Worm (Caenorhabditis elegans) whole organism, mixed stage, embryonic: ENCODE results near the gene C25G6.3.
A peak's percentile ranks its signal among the peaks of the same experiment; 100 is the strongest.

Source experiments
- bed-3 ChIP-seq: fragments of 200-800 bp; sonication (Bioruptor generic); optimal IDR thresholded peaks from 3 replicates; lab custom pipeline; 2018; ENCODE audit warnings: mild to moderate bottlenecking, missing genetic modification characterization, moderate library complexity, missing compliant biosample characterization
- blmp-1 ChIP-seq: fragments of 150-350 bp; optimal IDR thresholded peaks from 2 replicates; lab custom pipeline; 2014; ENCODE audit warnings: missing biosample characterization, missing genetic modification characterization
- ceh-39 ChIP-seq: fragments of 150-350 bp; optimal IDR thresholded peaks from 2 replicates; lab custom pipeline; 2014; ENCODE audit warnings: missing biosample characterization, missing genetic modification characterization
- ceh-43 ChIP-seq: fragments of 200-800 bp; sonication (Bioruptor generic); optimal IDR thresholded peaks from 2 replicates; lab custom pipeline; 2018; ENCODE audit warnings: mild to moderate bottlenecking, missing genetic modification characterization, moderate library complexity, missing compliant biosample characterization
- ceh-83 ChIP-seq: fragments of 200-800 bp; sonication (Bioruptor generic); optimal IDR thresholded peaks from 2 replicates; lab custom pipeline; 2018; ENCODE audit warnings: mild to moderate bottlenecking, missing genetic modification characterization, missing compliant biosample characterization
- ces-1 ChIP-seq: fragments of 150-350 bp; optimal IDR thresholded peaks from 2 replicates; lab custom pipeline; 2014; ENCODE audit warnings: missing biosample characterization, missing genetic modification reagents, missing genetic modification characterization
- cnd-1 ChIP-seq: fragments of 200-800 bp; sonication (Bioruptor generic); optimal IDR thresholded peaks from 2 replicates; lab custom pipeline; 2018; ENCODE audit warnings: mild to moderate bottlenecking, missing genetic modification characterization, missing compliant biosample characterization
- drap-1 ChIP-seq: fragments of 200-800 bp; sonication (Bioruptor generic); optimal IDR thresholded peaks from 3 replicates; lab custom pipeline; 2018; ENCODE audit warnings: mild to moderate bottlenecking, missing genetic modification characterization, missing compliant biosample characterization
- elt-1 ChIP-seq: sonication (generic microtip); optimal IDR thresholded peaks from 2 replicates; lab custom pipeline; 2017; ENCODE audit warnings: missing genetic modification characterization, mild to moderate bottlenecking, missing compliant biosample characterization, antibody characterized with exemption, moderate library complexity, borderline replicate concordance; ENCODE audit not compliant: insufficient read depth
- elt-3 ChIP-seq: fragments of 150-350 bp; optimal IDR thresholded peaks from 2 replicates; lab custom pipeline; 2014; ENCODE audit warnings: missing biosample characterization, missing genetic modification characterization
- hlh-1 ChIP-seq: fragments of 150-350 bp; optimal IDR thresholded peaks from 2 replicates; lab custom pipeline; 2014; ENCODE audit warnings: missing biosample characterization, missing genetic modification reagents, missing genetic modification characterization
- lin-13 ChIP-seq: fragments of 150-350 bp; optimal IDR thresholded peaks from 2 replicates; lab custom pipeline; 2014; ENCODE audit warnings: missing biosample characterization, missing genetic modification characterization
- lin-32 ChIP-seq: fragments of 200-800 bp; sonication (Bioruptor generic); optimal IDR thresholded peaks from 2 replicates; lab custom pipeline; 2018; ENCODE audit warnings: mild to moderate bottlenecking, missing genetic modification characterization, missing compliant biosample characterization
- mab-5 ChIP-seq: fragments of 150-350 bp; optimal IDR thresholded peaks from 2 replicates; lab custom pipeline; 2014; ENCODE audit warnings: missing biosample characterization, missing genetic modification characterization
- mep-1 ChIP-seq: fragments of 150-350 bp; optimal IDR thresholded peaks from 2 replicates; lab custom pipeline; 2017; ENCODE audit warnings: missing biosample characterization, missing genetic modification reagents, missing genetic modification characterization, inconsistent platforms
- mls-2 ChIP-seq: sonication (generic microtip); optimal IDR thresholded peaks from 2 replicates; lab custom pipeline; 2016; ENCODE audit warnings: mild to moderate bottlenecking, missing genetic modification characterization, moderate library complexity, missing compliant biosample characterization
- nhr-12 ChIP-seq: fragments of 150-350 bp; optimal IDR thresholded peaks from 2 replicates; lab custom pipeline; 2014; ENCODE audit warnings: missing biosample characterization, missing genetic modification characterization
- nhr-2 ChIP-seq: fragments of 150-350 bp; optimal IDR thresholded peaks from 2 replicates; lab custom pipeline; 2014; ENCODE audit warnings: missing biosample characterization, missing genetic modification characterization
- nhr-237 ChIP-seq: fragments of 150-350 bp; optimal IDR thresholded peaks from 2 replicates; lab custom pipeline; 2014; ENCODE audit warnings: missing biosample characterization, missing genetic modification characterization
- nhr-28 ChIP-seq: fragments of 150-350 bp; optimal IDR thresholded peaks from 2 replicates; lab custom pipeline; 2014; ENCODE audit warnings: missing biosample characterization, missing genetic modification characterization
- nhr-76 ChIP-seq: sonication (generic microtip); optimal IDR thresholded peaks from 2 replicates; lab custom pipeline; 2017; ENCODE audit warnings: missing biosample characterization, missing genetic modification characterization
- pha-4 ChIP-seq: fragments of 150-350 bp; optimal IDR thresholded peaks from 2 replicates; lab custom pipeline; 2018; ENCODE audit warnings: missing biosample characterization, missing genetic modification reagents, missing genetic modification characterization
- sem-2 ChIP-seq: fragments of 200-800 bp; sonication (Bioruptor generic); optimal IDR thresholded peaks from 2 replicates; lab custom pipeline; 2018; ENCODE audit warnings: mild to moderate bottlenecking, missing genetic modification characterization, missing compliant biosample characterization
- snpc-4 ChIP-seq: fragments of 150-350 bp; optimal IDR thresholded peaks from 2 replicates; lab custom pipeline; 2014; ENCODE audit warnings: missing biosample characterization, missing genetic modification characterization
- sptf-1 ChIP-seq: sonication (generic microtip); optimal IDR thresholded peaks from 2 replicates; lab custom pipeline; 2017; ENCODE audit warnings: mild to moderate bottlenecking, missing genetic modification characterization, moderate library complexity, missing compliant biosample characterization
- tbx-8 ChIP-seq: fragments of 200-800 bp; sonication (Bioruptor generic); optimal IDR thresholded peaks from 2 replicates; lab custom pipeline; 2018; ENCODE audit warnings: mild to moderate bottlenecking, missing genetic modification characterization, moderate library complexity, missing compliant biosample characterization
- unc-120 ChIP-seq: sonication (generic microtip); optimal IDR thresholded peaks from 2 replicates; lab custom pipeline; 2017; ENCODE audit warnings: missing genetic modification characterization, missing compliant biosample characterization; ENCODE audit not compliant: poor library complexity, severe bottlenecking
- unc-39 ChIP-seq: fragments of 150-350 bp; optimal IDR thresholded peaks from 2 replicates; lab custom pipeline; 2014; ENCODE audit warnings: missing biosample characterization, missing genetic modification characterization
- zip-8 ChIP-seq: fragments of 150-350 bp; optimal IDR thresholded peaks from 2 replicates; lab custom pipeline; 2014; ENCODE audit warnings: missing biosample characterization, missing genetic modification characterization
- ztf-11 ChIP-seq: fragments of 150-350 bp; optimal IDR thresholded peaks from 2 replicates; lab custom pipeline; 2014; ENCODE audit warnings: missing biosample characterization, missing genetic modification characterization

The C25G6.3 gene

DNA sequence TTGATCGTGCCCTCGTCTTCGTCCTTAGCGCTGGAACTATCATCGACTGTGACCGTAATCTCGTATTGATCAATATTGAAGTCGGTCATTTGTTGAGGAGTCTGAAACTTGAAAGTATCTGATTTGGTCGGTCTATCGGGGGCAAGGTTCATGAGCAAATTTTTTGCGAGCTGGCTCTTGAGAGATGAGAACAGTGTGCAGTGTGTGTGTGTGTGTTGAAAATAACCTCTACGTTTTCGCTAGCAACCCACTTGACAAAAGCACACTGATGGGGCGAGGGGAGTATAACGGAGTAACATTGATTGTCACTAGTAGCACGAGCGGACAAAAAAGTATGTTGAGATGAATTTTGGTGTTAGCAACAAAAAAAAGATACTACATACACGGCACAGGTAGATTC is at the start of gene C25G6.3:
Gene C25G6.3, minus strand, starts transcription at position 101 of the 400 bp plus-strand sequence.
- TF ChIP-seq pha-4 (tag; lab: Kevin White, UChicago) (no peak), mls-2 (tag; lab: Kevin White, UChicago) (no peak), cnd-1 (tag; lab: Kevin White, UChicago) (no peak), unc-120 (tag; lab: Kevin White, UChicago) (no peak), blmp-1 (tag; lab: Kevin White, UChicago) (no peak), unc-39 (tag; lab: Kevin White, UChicago) (no peak), mep-1 (tag; lab: Kevin White, UChicago) (no peak), elt-1 (tag; lab: Kevin White, UChicago) (no peak), lin-13 (no peak), drap-1 (GFP tag; lab: Kevin White, UChicago) (no peak), ces-1 (GFP tag; lab: Kevin White, UChicago) (no peak), snpc-4 (tag; lab: Kevin White, UChicago) (no peak), lin-32 (no peak), bed-3 (GFP tag; lab: Kevin White, UChicago) (no peak), nhr-28 (tag; lab: Kevin White, UChicago) (no peak), nhr-12 (no peak), ceh-83 (no peak), elt-3 (no peak), ztf-11 (no peak), ceh-39 (tag; lab: Kevin White, UChicago) (no peak)
- TF ChIP-seq, all 35 proteins: peak for 0

DNA sequence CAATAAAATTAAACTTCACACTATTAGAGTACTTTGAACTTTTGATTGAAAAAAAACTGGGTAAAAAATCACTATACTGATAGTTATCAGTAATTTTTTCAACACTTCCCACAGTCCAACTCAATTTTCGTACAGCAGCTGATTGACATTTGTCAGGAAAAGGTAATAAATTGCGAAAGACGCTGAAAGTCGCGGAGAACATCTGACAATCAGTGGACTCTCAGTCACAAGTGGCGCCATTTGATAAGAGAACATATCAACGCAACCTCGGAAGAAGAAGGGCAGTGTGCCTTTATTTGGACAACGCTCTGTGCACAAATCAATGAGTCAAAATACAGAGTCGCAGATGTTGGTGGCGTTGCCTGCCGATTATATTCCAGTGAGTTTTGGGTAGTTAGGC is 33.8 kb upstream of the C25G6.3 start, which contains the start of gene C52B11.5:
Gene C52B11.5, plus strand, starts transcription at position 250 of the 400 bp plus-strand sequence.
- no peak for TF ChIP-seq sem-2 (GFP tag; lab: Kevin White, UChicago)
- TF ChIP-seq hlh-1 = no peak
- no peak for TF ChIP-seq mep-1 (tag; lab: Kevin White, UChicago)
- no peak for TF ChIP-seq tbx-8 (GFP tag; lab: Kevin White, UChicago)
- no peak for TF ChIP-seq ces-1 (GFP tag; lab: Kevin White, UChicago)
- no peak for TF ChIP-seq zip-8 (tag; lab: Kevin White, UChicago)
- no peak for TF ChIP-seq mls-2 (tag; lab: Kevin White, UChicago)
- TF ChIP-seq sptf-1 (tag; lab: Kevin White, UChicago) = no peak
- no peak for TF ChIP-seq nhr-2 (tag; lab: Kevin White, UChicago)
- no peak for TF ChIP-seq ceh-43 (GFP tag; lab: Kevin White, UChicago)
- TF ChIP-seq lin-32 = no peak

DNA sequence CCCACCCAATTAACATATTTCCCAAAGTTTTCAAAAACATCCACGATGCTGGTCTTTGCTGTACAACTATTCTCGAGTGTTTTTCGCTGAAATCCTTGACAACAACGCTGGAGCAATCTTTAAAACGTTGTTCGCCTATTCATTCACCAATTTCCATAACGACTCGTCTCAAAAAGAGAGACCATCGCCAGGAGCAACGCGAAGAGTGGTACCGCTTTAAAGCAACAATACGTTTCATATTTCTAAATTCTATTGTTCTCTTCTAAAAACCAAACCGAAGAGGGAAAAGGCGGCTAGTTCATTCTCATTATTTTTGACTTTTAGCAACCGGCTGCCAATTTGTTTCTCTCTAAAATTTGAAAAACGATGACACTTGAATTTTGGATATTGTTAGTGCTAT is 31.9 kb upstream of the C25G6.3 start, which contains the start of gene C25G6.1:
Gene C25G6.1, plus strand, starts transcription at position 301 of the 400 bp plus-strand sequence.
- TF ChIP-seq ceh-39 (tag; lab: Kevin White, UChicago) (no peak), lin-13 (no peak), sem-2 (GFP tag; lab: Kevin White, UChicago) (no peak), elt-3 (no peak), ces-1 (GFP tag; lab: Kevin White, UChicago) (no peak)

DNA sequence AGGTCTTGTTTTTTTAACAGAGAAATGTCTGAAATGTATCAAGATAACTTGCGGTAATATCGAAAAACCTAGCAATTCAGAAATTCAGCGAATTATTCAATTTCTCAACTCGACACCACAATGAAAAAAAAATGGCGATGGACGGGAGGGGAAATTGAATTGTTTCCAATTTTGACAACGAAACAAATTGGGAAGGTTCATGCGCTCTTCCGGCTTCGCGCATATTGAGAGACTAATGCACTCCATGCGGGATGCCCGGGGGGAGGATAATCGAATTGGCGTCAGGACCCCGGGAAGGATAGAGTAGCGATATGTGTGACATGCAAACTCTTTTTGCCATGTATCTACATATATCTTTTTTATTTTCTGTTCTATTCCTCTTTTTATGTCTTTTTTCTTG is 26.6 kb upstream of the C25G6.3 start:
- TF ChIP-seq drap-1 (GFP tag; lab: Kevin White, UChicago) = no peak
- TF ChIP-seq ces-1 (GFP tag; lab: Kevin White, UChicago) = peak; percentile 97
- TF ChIP-seq snpc-4 (tag; lab: Kevin White, UChicago) = no peak

DNA sequence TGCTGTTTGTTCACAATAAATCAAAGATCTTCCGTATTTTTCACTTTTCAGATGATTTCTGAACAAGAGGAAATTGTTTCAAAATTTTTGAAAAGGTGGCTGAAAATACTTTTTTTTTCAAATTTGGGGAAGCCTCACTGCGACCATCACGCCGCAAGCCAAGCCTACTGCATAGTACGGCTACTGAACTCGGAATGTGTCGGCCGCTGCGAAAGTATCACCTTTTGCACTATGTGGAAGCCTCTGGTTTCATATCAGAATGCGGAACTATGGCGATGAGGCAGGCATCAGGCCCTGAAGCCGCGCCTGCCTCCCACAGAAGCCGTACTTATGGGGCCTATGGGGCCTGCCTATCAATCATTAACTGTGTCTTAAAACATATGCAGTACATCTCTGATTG is 19.0 kb upstream of the C25G6.3 start:
- no peak for TF ChIP-seq nhr-76 (tag; lab: Kevin White, UChicago)
- TF ChIP-seq nhr-2 (tag; lab: Kevin White, UChicago) = no peak
- TF ChIP-seq nhr-12 = no peak
- TF ChIP-seq mab-5 (tag; lab: Kevin White, UChicago) = no peak
- no peak for TF ChIP-seq nhr-237 (tag; lab: Kevin White, UChicago)

DNA sequence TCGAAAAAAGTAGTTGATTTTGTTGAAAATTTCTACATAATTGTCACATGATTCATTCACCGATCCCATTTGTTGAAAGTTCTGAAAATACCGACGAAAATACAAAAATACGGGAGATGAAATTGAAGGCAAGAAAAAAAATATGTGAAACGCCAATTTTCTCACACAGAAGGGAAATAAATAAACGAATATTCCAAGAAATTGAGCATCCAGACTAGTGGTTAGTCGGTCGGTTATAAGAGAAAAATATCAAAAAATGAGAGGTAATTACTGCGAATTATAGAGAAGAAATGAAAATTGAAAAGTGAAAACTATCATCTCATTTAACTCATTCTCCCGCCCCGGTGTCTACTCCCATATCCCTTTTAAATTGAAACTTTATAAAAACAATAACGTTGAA is 16.8 kb upstream of the C25G6.3 start, which contains the start of gene npr-11:
Gene npr-11, minus strand, starts transcription at position 101 of the 400 bp plus-strand sequence.
- no peak for TF ChIP-seq nhr-28 (tag; lab: Kevin White, UChicago)
- TF ChIP-seq zip-8 (tag; lab: Kevin White, UChicago) = no peak
- TF ChIP-seq, all 35 proteins: peak for 0
